Fruit fly (Drosophila melanogaster) whole organism, pupa: ENCODE measurements around the gene CG7601.

Source experiments
- CG10348 ChIP-seq: fragments of 200-800 bp; sonication (Bioruptor generic); IDR thresholded peaks from 2 replicates; pipeline ENCODE4 v1.3.6; 2022; ENCODE audit warnings: missing biosample characterization, missing genetic modification characterization
- CG12605 ChIP-seq: fragments of 200-800 bp; sonication (Bioruptor generic); IDR thresholded peaks from 2 replicates; pipeline ENCODE4 v1.3.6; 2022; ENCODE audit warnings: missing biosample characterization, missing genetic modification characterization
- CG13204 ChIP-seq: fragments of 200-800 bp; sonication (Bioruptor generic); optimal IDR thresholded peaks from 2 replicates; lab custom pipeline; 2018; ENCODE audit warnings: missing biosample characterization, mild to moderate bottlenecking, missing genetic modification characterization, moderate library complexity
- CG14655 ChIP-seq: fragments of 200-800 bp; sonication (Bioruptor generic); optimal IDR thresholded peaks from 3 replicates; lab custom pipeline; 2017; ENCODE audit warnings: mild to moderate bottlenecking, missing biosample characterization, missing genetic modification reagents, missing genetic modification characterization
- CG15710 ChIP-seq: fragments of 200-800 bp; sonication (Bioruptor generic); optimal IDR thresholded peaks from 2 replicates; lab custom pipeline; 2018; ENCODE audit warnings: missing biosample characterization, mild to moderate bottlenecking, missing genetic modification characterization, moderate library complexity
- CG17806 ChIP-seq: fragments of 200-800 bp; sonication (Bioruptor generic); optimal IDR thresholded peaks from 2 replicates; lab custom pipeline; 2018; ENCODE audit warnings: missing biosample characterization, mild to moderate bottlenecking, missing genetic modification characterization, moderate library complexity
- CG32121 ChIP-seq: fragments of 200-800 bp; sonication (Bioruptor generic); IDR thresholded peaks from 2 replicates; pipeline ENCODE4 v1.3.6; 2022; ENCODE audit warnings: missing biosample characterization, missing genetic modification characterization
- CG34367 ChIP-seq: fragments of 200-800 bp; sonication (Bioruptor generic); optimal IDR thresholded peaks from 2 replicates; lab custom pipeline; 2018; ENCODE audit warnings: missing biosample characterization, mild to moderate bottlenecking, missing genetic modification characterization
- CG4496 ChIP-seq: fragments of 200-800 bp; sonication (Bioruptor generic); IDR thresholded peaks from 3 replicates; pipeline ENCODE4 v1.3.6; 2022; ENCODE audit warnings: missing biosample characterization, missing genetic modification characterization
- CG8159 ChIP-seq: fragments of 200-800 bp; sonication (Bioruptor generic); optimal IDR thresholded peaks from 3 replicates; lab custom pipeline; 2018; ENCODE audit warnings: missing biosample characterization, mild to moderate bottlenecking, missing genetic modification characterization, moderate library complexity
- CG8301 ChIP-seq: fragments of 200-800 bp; sonication (Bioruptor generic); optimal IDR thresholded peaks from 2 replicates; lab custom pipeline; 2018; ENCODE audit warnings: missing biosample characterization, mild to moderate bottlenecking, missing genetic modification characterization
- CG9948 ChIP-seq: fragments of 200-800 bp; sonication (Bioruptor generic); optimal IDR thresholded peaks from 2 replicates; lab custom pipeline; 2018; ENCODE audit warnings: missing biosample characterization, mild to moderate bottlenecking, missing genetic modification characterization, moderate library complexity
- D1 ChIP-seq: fragments of 200-800 bp; sonication (Bioruptor generic); optimal IDR thresholded peaks from 2 replicates; lab custom pipeline; 2018; ENCODE audit warnings: missing biosample characterization, mild to moderate bottlenecking, missing genetic modification characterization, moderate library complexity
- EcR ChIP-seq: fragments of 200-800 bp; sonication (Bioruptor generic); optimal IDR thresholded peaks from 3 replicates; lab custom pipeline; 2019; ENCODE audit warnings: missing biosample characterization, missing genetic modification characterization, mild to moderate bottlenecking, moderate library complexity, missing genetic modification reagents
- Ets98B ChIP-seq: fragments of 200-800 bp; sonication (Bioruptor generic); IDR thresholded peaks from 2 replicates; pipeline ENCODE4 v1.3.6; 2022; ENCODE audit warnings: missing biosample characterization, missing genetic modification characterization
- Pif1A ChIP-seq: fragments of 200-800 bp; sonication (Bioruptor generic); optimal IDR thresholded peaks from 3 replicates; lab custom pipeline; 2016; ENCODE audit warnings: missing biosample characterization, missing genetic modification characterization
- Pif1B ChIP-seq: fragments of 200-800 bp; sonication (Bioruptor generic); optimal IDR thresholded peaks from 3 replicates; lab custom pipeline; 2016; ENCODE audit warnings: missing biosample characterization, missing genetic modification characterization
- Snoo ChIP-seq: fragments of 200-800 bp; sonication (Bioruptor generic); optimal IDR thresholded peaks from 3 replicates; lab custom pipeline; 2017; ENCODE audit warnings: missing biosample characterization, mild to moderate bottlenecking, missing genetic modification characterization, inconsistent platforms
- fd96Ca ChIP-seq: fragments of 200-800 bp; sonication (Bioruptor generic); IDR thresholded peaks from 3 replicates; pipeline ENCODE4 v1.3.6; 2022; ENCODE audit warnings: missing biosample characterization, missing genetic modification characterization
- gl ChIP-seq: fragments of 200-800 bp; sonication (Bioruptor generic); optimal IDR thresholded peaks from 2 replicates; lab custom pipeline; 2018; ENCODE audit warnings: missing biosample characterization, mild to moderate bottlenecking, missing genetic modification characterization
- rn ChIP-seq: fragments of 200-800 bp; sonication (Bioruptor generic); IDR thresholded peaks from 2 replicates; pipeline ENCODE4 v1.3.6; 2022; ENCODE audit warnings: missing biosample characterization, missing genetic modification characterization

Gene CG7601

dm6 chr3R:29763154-29763553 is 26.6 kb upstream of the CG7601 start:
- peak; percentile 74 for TF ChIP-seq Pif1B (GFP tag; lab: Kevin White, UChicago)
- TF ChIP-seq CG13204 (GFP tag; lab: Kevin White, UChicago): peak; percentile 36
- TF ChIP-seq Pif1A: peak; percentile 93
- peak; percentile 46 for TF ChIP-seq D1
- TF ChIP-seq CG8159 (tag; lab: Kevin White, UChicago): peak; percentile 85
- TF ChIP-seq CG4496: peak; percentile 85
- TF ChIP-seq CG17806: peak; percentile 81
- peak; percentile 75 for TF ChIP-seq CG9948 (tag; lab: Kevin White, UChicago)
- TF ChIP-seq EcR (GFP tag; lab: Kevin White, UChicago): peak; percentile 51
- peak; percentile 70 for TF ChIP-seq CG8301
- peak; percentile 72 for TF ChIP-seq CG34367
- TF ChIP-seq CG14655 (GFP tag; lab: Kevin White, UChicago): peak; percentile 71
- peak; percentile 83 for TF ChIP-seq CG15710 (tag; lab: Kevin White, UChicago)
- TF ChIP-seq CG32121 (GFP tag; lab: Robert Waterston, UW): peak; percentile 58
- peak; percentile 93 for TF ChIP-seq Snoo (tag; lab: Kevin White, UChicago)
- TF ChIP-seq rn (GFP tag; lab: Robert Waterston, UW): peak; percentile 69
- peak; percentile 72 for TF ChIP-seq Ets98B (GFP tag; lab: Robert Waterston, UW)
- peak; percentile 56 for TF ChIP-seq CG12605 (GFP tag; lab: Robert Waterston, UW)
- no peak for TF ChIP-seq CG10348 (GFP tag; lab: Robert Waterston, UW)
- TF ChIP-seq gl: peak; percentile 52
- TF ChIP-seq fd96Ca (GFP tag; lab: Robert Waterston, UW): peak; percentile 77
- TF ChIP-seq, all 21 proteins: peak for 20

- TF ChIP-seq rn (GFP tag; lab: Robert Waterston, UW): no peak
- no peak for TF ChIP-seq CG12605 (GFP tag; lab: Robert Waterston, UW)
- peak; percentile 2 for TF ChIP-seq Pif1B (GFP tag; lab: Kevin White, UChicago)
- peak; percentile 50 for TF ChIP-seq CG15710 (tag; lab: Kevin White, UChicago)
- peak; percentile 59 for TF ChIP-seq CG8159 (tag; lab: Kevin White, UChicago)
- TF ChIP-seq Snoo (tag; lab: Kevin White, UChicago): peak; percentile 71
- TF ChIP-seq CG17806: peak; percentile 12
- TF ChIP-seq fd96Ca (GFP tag; lab: Robert Waterston, UW): 0 out of 3 replicates have a peak, but pooled peaks have one; percentile 31
- peak; percentile 3 for TF ChIP-seq CG9948 (tag; lab: Kevin White, UChicago)
- peak; percentile 31 for TF ChIP-seq Pif1A
- TF ChIP-seq gl: no peak
- TF ChIP-seq CG10348 (GFP tag; lab: Robert Waterston, UW): no peak
- TF ChIP-seq CG4496: peak; percentile 29; the same call in 1 of the 3 replicates
- TF ChIP-seq CG14655 (GFP tag; lab: Kevin White, UChicago): peak; percentile 34
- TF ChIP-seq D1: no peak
- TF ChIP-seq CG8301: peak; percentile 14
- no peak for TF ChIP-seq EcR (GFP tag; lab: Kevin White, UChicago)
- TF ChIP-seq CG32121 (GFP tag; lab: Robert Waterston, UW): no peak
- TF ChIP-seq Ets98B (GFP tag; lab: Robert Waterston, UW): no peak
- TF ChIP-seq CG34367: peak; percentile 12
- no peak for TF ChIP-seq CG13204 (GFP tag; lab: Kevin White, UChicago)
Measured at dm6 chr3R:29762297-29762696, 25.8 kb upstream of the CG7601 start.

dm6 chr3R:29761569-29761968 is 25.0 kb upstream of the CG7601 start:
- peak; percentile 22 for TF ChIP-seq CG15710 (tag; lab: Kevin White, UChicago)
- no peak for TF ChIP-seq rn (GFP tag; lab: Robert Waterston, UW)
- no peak for TF ChIP-seq gl
- TF ChIP-seq CG8159 (tag; lab: Kevin White, UChicago): peak; percentile 35

DNA sequence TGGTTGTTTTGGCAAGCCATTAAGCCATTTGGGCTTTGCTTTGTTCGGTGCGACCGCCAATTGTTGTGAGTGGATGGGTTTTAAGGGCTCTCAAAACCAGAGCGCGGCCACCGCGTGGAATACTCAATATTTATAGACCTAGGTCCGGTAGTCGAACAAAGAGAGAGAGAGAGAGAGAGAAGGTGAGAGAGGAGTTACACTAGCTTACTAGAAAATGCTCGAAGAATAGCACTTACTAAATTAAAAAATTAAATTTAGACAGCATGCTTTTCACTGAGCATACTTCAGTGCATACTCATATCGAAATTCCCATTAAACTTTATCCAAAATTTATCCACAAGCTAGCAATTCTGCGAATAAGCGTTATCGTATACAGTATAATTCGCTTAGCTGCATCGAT is 23.5 kb upstream of the CG7601 start:
- no peak for TF ChIP-seq D1
- no peak for TF ChIP-seq Pif1B (GFP tag; lab: Kevin White, UChicago)
- no peak for TF ChIP-seq EcR (GFP tag; lab: Kevin White, UChicago)
- no peak for TF ChIP-seq CG8301
- TF ChIP-seq CG8159 (tag; lab: Kevin White, UChicago): peak; percentile 24
- no peak for TF ChIP-seq CG13204 (GFP tag; lab: Kevin White, UChicago)
- no peak for TF ChIP-seq Snoo (tag; lab: Kevin White, UChicago)
- peak; percentile 20 for TF ChIP-seq CG15710 (tag; lab: Kevin White, UChicago)
- peak; percentile 3 for TF ChIP-seq CG34367
- TF ChIP-seq, all 21 proteins: peak for 3

DNA sequence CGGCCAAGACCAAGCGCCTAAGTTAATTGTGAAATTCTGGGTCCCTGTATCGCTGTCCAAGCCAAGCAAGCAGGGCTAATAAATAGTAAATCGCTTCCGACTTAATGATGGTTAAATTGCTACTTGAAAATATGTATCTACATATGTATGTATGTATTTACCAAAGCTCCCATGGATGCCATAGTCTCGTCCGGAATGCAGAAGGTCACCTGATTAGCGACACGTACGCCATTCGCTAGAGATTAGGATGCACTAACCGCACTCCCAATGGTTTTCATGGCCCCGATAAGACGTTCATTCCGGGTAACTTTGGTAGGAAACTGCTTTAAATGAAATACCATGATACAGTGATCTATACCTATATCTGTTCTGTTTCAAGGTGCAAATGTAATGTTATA is 22.2 kb upstream of the CG7601 start:
- no peak for TF ChIP-seq Pif1B (GFP tag; lab: Kevin White, UChicago)
- no peak for TF ChIP-seq CG13204 (GFP tag; lab: Kevin White, UChicago)
- no peak for TF ChIP-seq CG9948 (tag; lab: Kevin White, UChicago)
- no peak for TF ChIP-seq rn (GFP tag; lab: Robert Waterston, UW)
- TF ChIP-seq gl: no peak
- no peak for TF ChIP-seq CG4496
- TF ChIP-seq Snoo (tag; lab: Kevin White, UChicago): no peak

- TF ChIP-seq CG4496 (peak; percentile 84), EcR (GFP tag; lab: Kevin White, UChicago) (no peak), CG32121 (GFP tag; lab: Robert Waterston, UW) (peak; percentile 83), CG8301 (peak; percentile 61), CG34367 (peak; percentile 18), CG10348 (GFP tag; lab: Robert Waterston, UW) (0 out of 2 replicates have a peak, but pooled peaks have one; percentile 41), fd96Ca (GFP tag; lab: Robert Waterston, UW) (peak; percentile 61; the same call in 2 of the 3 replicates), Pif1A (peak; percentile 60), rn (GFP tag; lab: Robert Waterston, UW) (peak; percentile 58), CG8159 (tag; lab: Kevin White, UChicago) (peak; percentile 57), D1 (no peak), Pif1B (GFP tag; lab: Kevin White, UChicago) (peak; percentile 19), gl (no peak), CG17806 (peak; percentile 46), Ets98B (GFP tag; lab: Robert Waterston, UW) (peak; percentile 80), CG15710 (tag; lab: Kevin White, UChicago) (peak; percentile 24), CG9948 (tag; lab: Kevin White, UChicago) (peak; percentile 50), CG14655 (GFP tag; lab: Kevin White, UChicago) (peak; percentile 38), Snoo (tag; lab: Kevin White, UChicago) (peak; percentile 35), CG13204 (GFP tag; lab: Kevin White, UChicago) (no peak), CG12605 (GFP tag; lab: Robert Waterston, UW) (peak; percentile 66)
Measured at dm6 chr3R:29758129-29758733, 21.7 kb upstream of the CG7601 start.
